Worm (Caenorhabditis elegans): ENCODE measurements around the gene rsp-3.

DNA sequence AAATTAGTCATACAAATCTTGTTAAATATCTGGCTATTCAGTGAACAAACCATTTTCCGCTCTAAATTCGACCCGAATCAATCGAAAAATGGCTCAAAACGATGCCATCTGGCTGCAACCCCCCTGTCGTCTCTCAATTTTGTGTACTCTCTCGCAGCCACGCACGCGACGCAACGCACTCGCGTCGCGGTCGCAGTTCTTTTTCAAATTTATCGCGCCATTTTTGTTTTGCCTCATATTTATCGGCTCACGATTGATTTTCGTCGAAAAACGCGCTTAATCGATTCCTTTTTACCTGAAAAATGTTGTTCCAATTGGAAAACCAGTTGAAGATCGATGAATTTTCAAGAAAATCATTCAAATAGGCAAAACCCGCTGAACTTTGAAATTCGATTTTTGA, 26.1 kb upstream of the rsp-3 start:
- no peak for TF ChIP-seq mdl-1 (tag; optimal IDR thresholded peaks at IDR 0.05)
- no peak for TF ChIP-seq blmp-1 (tag; optimal IDR thresholded peaks at IDR 0.05; ENCODE audit: insufficient read depth)
- no peak for TF ChIP-seq lin-39 (tag; optimal IDR thresholded peaks at IDR 0.05)
- no peak for TF ChIP-seq nhr-237 (tag; optimal IDR thresholded peaks at IDR 0.05)
- no peak for TF ChIP-seq sma-3 (GFP tag; optimal IDR thresholded peaks at IDR 0.05)
